Fruit fly (Drosophila melanogaster): ENCODE results near the gene Gr36b.
A peak's percentile ranks its signal among the peaks of the same experiment; 100 is the strongest.

Gr36b gene

dm6 chr2L:17178472-17178871 is at the start of gene Gr36b:
TSS of gene Gr36b (plus strand) at chr2L:17178772.
- TF ChIP-seq CG8478 (optimal IDR thresholded peaks at IDR 0.05) (no peak), CTCF (optimal IDR thresholded peaks at IDR 0.05) (no peak)

DNA sequence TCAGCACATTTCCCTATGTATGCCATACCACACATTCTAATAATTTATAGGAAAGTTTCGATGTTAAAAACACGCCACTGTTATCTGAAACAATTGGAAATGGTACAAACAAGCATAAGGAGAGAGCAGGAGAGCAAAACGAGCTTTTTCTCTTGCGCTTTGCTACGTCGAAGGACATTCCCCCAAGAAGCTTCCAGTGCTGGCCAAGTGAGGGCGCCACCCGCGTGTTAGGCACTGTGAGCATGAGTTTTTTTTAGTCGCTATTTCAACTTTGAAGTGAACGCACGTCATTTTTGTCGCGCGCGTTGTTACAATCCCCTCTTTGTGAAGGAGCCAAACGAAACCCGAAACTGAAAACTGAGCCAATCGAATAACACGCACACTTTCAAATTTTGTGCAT is 47.8 kb upstream of the Gr36b start, which contains the start of the genes CG34106 and beat-IIIa:
CG34106 (plus strand) TSS at position 230 of the 400 bp plus-strand sequence.
beat-IIIa (plus strand) TSS at position 230 of the 400 bp plus-strand sequence.
- TF ChIP-seq CTCF (optimal IDR thresholded peaks at IDR 0.05), result peak; percentile 64 to 72
- no peak for TF ChIP-seq CG8478 (optimal IDR thresholded peaks at IDR 0.05)

DNA sequence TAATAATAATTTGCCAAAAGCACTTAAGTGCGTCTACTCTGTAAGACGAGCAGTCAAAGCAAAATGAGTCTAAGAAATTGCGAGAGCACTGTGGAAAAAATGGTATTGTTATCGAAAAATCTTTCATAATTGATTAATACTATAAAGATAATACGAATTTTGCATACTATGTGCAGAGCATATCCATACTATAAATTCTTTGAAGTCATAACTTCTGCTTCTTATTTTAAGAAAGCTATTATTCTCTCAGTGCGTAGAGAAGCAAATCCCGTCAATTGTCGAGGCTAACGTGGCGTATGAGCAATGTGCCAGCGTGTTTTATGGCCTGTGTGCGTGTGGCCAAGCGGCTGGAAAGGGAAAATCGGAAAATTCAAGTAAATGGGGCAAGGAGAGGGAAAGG is 18.9 kb upstream of the Gr36b start:
- no peak for TF ChIP-seq CG8478 (optimal IDR thresholded peaks at IDR 0.05)
- TF ChIP-seq CTCF (optimal IDR thresholded peaks at IDR 0.05), result no peak

dm6 chr2L:17163344-17163743 is 15.2 kb upstream of the Gr36b start:
- TF ChIP-seq CTCF (optimal IDR thresholded peaks at IDR 0.05) (peak; percentile 64 to 73), CG8478 (optimal IDR thresholded peaks at IDR 0.05) (no peak)

DNA sequence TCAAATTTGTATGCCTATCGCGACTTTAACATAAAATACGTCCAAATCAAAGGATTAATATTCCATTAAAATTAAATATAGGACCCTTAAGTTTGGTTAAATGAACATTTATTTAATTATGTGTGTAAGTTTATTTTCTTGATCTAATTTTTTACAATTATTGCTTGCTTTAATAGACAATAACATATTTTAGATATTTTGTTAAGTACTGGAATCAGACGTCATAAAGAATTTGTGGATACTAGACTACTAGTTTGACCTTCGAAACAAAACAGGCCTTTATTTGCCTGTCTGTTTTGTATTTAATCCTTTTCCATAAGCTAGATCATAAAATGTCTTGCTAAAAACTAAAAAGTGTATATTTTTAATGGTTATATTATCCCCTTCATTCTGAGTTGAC is 5.4 kb upstream of the Gr36b start, which contains the start of gene CG34169:
CG34169 (plus strand) TSS at position 301 of the 400 bp plus-strand sequence.
- no peak for TF ChIP-seq CG8478 (optimal IDR thresholded peaks at IDR 0.05)
- no peak for TF ChIP-seq CTCF (optimal IDR thresholded peaks at IDR 0.05)

DNA sequence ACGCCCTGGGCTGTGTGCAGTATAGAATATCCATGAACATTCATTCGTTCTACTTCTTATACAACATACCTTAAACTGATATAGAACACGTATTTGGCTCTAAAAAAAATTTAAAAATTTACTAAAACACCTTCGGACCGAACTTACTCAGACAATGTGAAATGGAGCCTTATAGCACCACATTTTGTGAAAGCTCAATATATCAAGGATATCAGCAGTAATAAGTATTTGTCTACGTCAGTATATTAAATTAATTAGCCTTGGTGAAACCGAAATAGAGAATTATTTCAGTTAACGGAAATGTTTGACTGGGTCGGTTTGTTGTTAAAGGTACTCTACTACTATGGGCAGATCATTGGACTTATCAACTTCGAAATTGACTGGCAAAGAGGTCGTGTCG is 2.3 kb upstream of the Gr36b start, which contains the start of gene Gr36a:
Gr36a (plus strand) TSS at position 301 of the 400 bp plus-strand sequence.
- no peak for TF ChIP-seq CTCF (optimal IDR thresholded peaks at IDR 0.05)
- TF ChIP-seq CG8478 (optimal IDR thresholded peaks at IDR 0.05), result no peak

- TF ChIP-seq CTCF (optimal IDR thresholded peaks at IDR 0.05) (no peak), CG8478 (optimal IDR thresholded peaks at IDR 0.05) (no peak)
Observed at dm6 chr2L:17180038-17180437, 1.5 kb downstream of the Gr36b start, which contains the start of gene Gr36c. TSS of gene Gr36c (plus strand) at chr2L:17180338.

dm6 chr2L:17181638-17182037 is 3.1 kb downstream of the Gr36b start, which contains the start of gene Grl36a:
TSS of gene Grl36a (plus strand) at chr2L:17181938.
- TF ChIP-seq CTCF (optimal IDR thresholded peaks at IDR 0.05) (no peak), CG8478 (optimal IDR thresholded peaks at IDR 0.05) (no peak)

- peak; percentile 65 to 82 for TF ChIP-seq CTCF (optimal IDR thresholded peaks at IDR 0.05)
- no peak for TF ChIP-seq CG8478 (optimal IDR thresholded peaks at IDR 0.05)
Observed at dm6 chr2L:17195197-17195596, 16.6 kb downstream of the Gr36b start.

- TF ChIP-seq CTCF (optimal IDR thresholded peaks at IDR 0.05), result peak; percentile 49 to 59
- no peak for TF ChIP-seq CG8478 (optimal IDR thresholded peaks at IDR 0.05)
Observed at dm6 chr2L:17201777-17202176, 23.2 kb downstream of the Gr36b start.

DNA sequence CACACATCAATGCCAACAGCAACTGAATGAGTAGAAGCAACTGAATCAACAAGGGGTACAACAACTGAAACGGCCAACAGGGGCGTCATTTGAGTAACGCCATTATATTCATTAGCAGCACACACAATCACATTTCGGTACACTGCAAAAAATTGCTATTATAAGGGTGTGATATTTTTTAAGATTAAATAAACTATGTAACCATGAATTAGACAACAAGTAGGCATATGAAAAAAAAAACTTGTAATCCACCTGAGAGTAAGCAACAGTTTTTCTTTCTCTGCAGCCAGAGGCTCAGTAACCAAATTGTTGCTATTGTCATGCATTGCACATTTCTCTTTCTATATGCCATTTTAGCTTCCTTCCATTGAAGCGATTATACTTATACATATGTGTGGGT is 25.3 kb downstream of the Gr36b start:
- no peak for TF ChIP-seq CG8478 (optimal IDR thresholded peaks at IDR 0.05)
- no peak for TF ChIP-seq CTCF (optimal IDR thresholded peaks at IDR 0.05)

DNA sequence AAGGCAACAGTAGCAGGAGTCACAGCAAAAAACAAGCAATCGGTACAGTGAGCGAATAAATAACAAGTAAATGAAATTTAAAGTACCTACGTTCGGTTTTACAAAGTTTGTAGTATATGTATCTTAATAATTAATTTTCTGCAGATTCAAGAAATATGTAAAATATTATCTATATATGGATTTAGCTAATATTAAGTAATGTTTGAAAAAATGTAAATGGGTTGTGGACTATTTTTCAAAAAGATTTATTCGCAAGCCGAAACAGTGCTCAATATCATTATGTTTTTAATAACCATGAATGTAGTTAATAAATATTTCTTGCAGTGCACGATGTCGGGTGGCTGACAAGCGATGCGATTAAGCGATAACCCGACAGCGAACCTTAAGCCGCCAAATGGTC is 28.5 kb downstream of the Gr36b start:
- TF ChIP-seq CG8478 (optimal IDR thresholded peaks at IDR 0.05) (no peak), CTCF (optimal IDR thresholded peaks at IDR 0.05) (no peak)

DNA sequence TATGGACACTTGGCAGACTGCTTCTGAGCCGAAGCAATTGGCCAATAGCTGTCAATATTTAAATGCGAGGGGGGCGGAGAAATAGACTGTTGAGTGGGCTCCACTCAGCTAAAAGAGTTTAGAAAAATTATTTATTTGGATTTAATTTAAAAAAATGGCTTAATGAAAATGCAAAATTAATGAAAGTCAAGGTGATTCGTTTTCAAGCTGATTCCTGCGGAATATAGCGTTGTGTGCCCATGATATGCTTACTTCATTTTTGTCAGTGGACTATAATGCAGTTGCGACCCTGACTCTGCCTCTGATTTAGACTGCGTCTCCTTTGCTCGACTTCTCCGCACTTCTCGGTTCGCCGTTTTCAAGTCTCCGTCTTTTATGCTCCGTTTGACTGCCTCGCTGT is 38.3 kb downstream of the Gr36b start:
- TF ChIP-seq CTCF (optimal IDR thresholded peaks at IDR 0.05), result no peak
- no peak for TF ChIP-seq CG8478 (optimal IDR thresholded peaks at IDR 0.05)

- TF ChIP-seq CG8478 (optimal IDR thresholded peaks at IDR 0.05), result no peak
- TF ChIP-seq CTCF (optimal IDR thresholded peaks at IDR 0.05), result no peak
Observed at dm6 chr2L:17221462-17221861, 42.9 kb downstream of the Gr36b start.

DNA sequence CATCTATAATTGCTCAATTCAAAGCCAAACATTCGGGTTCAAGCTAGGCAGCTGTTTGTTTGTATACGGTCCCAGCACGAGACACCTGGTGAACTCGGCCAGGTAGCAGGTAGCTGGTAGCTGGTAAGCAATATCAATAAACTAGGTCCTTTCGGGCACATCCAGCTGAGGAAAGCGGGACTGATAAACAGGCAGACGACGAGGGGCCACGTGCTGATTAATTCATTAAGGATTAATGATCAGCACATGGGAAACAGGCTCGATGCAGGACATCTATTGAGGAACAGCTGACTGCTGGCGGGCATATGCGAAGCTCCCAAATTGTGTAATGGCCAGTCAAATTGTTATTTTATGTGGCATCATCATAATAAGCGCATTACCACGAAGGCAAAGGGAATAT is 43.6 kb downstream of the Gr36b start:
- TF ChIP-seq CTCF (optimal IDR thresholded peaks at IDR 0.05) (no peak), CG8478 (optimal IDR thresholded peaks at IDR 0.05) (no peak)

DNA sequence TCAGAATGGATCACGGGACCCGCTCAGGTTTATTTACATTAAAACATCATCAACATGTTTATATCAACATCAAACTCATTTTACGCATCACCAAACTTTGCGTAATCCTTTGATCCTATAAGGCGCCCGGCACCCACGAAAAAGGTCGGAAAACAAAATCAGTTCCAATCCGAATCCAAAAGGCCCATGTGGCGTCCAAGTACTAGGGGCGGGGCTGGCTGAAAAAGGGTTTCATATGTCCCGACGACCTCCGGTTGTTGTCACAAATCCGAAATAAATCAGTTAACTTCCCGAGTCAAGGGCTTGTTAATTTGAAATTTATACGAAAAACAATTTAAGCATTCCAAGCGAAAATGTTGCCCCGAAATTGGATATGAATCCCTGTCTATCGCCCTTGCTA is 44.9 kb downstream of the Gr36b start:
- TF ChIP-seq CTCF (optimal IDR thresholded peaks at IDR 0.05) (no peak), CG8478 (optimal IDR thresholded peaks at IDR 0.05) (no peak)

DNA sequence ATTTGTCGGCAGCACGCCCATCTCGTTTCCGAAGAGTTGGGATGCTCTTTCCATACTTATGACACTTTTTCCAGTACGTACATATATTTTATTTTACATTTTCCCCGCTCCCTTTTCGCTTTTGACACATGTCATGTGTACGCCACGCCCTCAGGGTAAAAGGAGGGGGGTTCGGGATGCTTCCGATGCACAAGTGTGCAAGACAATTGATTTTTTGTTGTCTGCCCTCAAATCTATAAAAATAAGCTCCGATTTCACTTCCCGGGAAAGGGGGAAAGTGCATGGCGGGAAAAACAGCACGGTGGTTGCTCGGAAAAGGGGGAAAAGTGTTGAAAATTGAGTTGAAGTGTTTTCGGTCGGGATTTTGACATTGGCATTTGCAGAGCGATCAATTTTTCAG is 48.5 kb downstream of the Gr36b start:
- no peak for TF ChIP-seq CG8478 (optimal IDR thresholded peaks at IDR 0.05)
- TF ChIP-seq CTCF (optimal IDR thresholded peaks at IDR 0.05), result no peak

Measured in S2 (cell line).